Fruit fly (Drosophila melanogaster) Kc167 (cell line): ENCODE results near the gene CG32809.

ENCODE experiments used
- h ChIP-seq: fragments of >200 bp; optimal IDR thresholded peaks from 3 replicates; lab custom pipeline; 2018; ENCODE audit warnings: missing external identifiers
- insv ChIP-seq: fragments of >200 bp; optimal IDR thresholded peaks from 3 replicates; lab custom pipeline; 2018; ENCODE audit warnings: missing external identifiers
- psq ChIP-seq: fragments of >200 bp; optimal IDR thresholded peaks from 2 replicates; lab custom pipeline; 2017; ENCODE audit warnings: missing external identifiers

DNA sequence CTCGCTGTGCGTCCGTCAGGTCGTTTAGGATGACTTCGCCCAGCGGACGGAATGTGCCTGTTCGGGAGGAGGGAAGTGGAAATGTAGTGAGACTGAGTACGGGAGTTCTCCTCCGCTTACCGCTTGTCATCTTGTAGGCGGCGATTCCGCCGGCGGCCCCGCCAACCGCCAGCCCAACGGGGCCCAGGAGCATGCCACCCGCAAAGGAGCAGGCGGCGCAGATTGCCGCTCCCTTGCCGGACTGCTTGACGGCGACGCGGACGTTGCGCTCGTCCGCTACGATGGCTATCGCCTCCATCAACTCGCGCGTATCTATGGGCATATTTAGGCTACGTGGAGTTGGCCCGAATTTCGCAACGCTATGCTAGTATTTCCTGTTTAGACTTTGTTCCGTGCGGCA, 23.9 kb downstream of the CG32809 start, which contains the start of gene Mur2B:
- TF ChIP-seq insv (lab: Kevin White, UChicago): no peak
- no peak for TF ChIP-seq h (lab: Kevin White, UChicago)
- no peak for TF ChIP-seq psq (lab: Kevin White, UChicago)
